Worm (Caenorhabditis elegans) whole organism, late embryonic: Measurements from ENCODE around the gene ark-1.

Experiments
- C08G9.2 ChIP-seq: sonication (generic microtip); optimal IDR thresholded peaks from 2 replicates; lab custom pipeline; 2016; ENCODE audit warnings: mild to moderate bottlenecking, missing genetic modification characterization, moderate library complexity, missing compliant biosample characterization
- F13H6.1 ChIP-seq: sonication (generic microtip); optimal IDR thresholded peaks from 2 replicates; lab custom pipeline; 2016; ENCODE audit warnings: missing genetic modification characterization, missing compliant biosample characterization
- K02D7.2 ChIP-seq: sonication (generic microtip); optimal IDR thresholded peaks from 2 replicates; lab custom pipeline; 2017; ENCODE audit warnings: mild to moderate bottlenecking, missing genetic modification characterization, missing compliant biosample characterization
- K09A11.1 ChIP-seq: sonication (generic microtip); optimal IDR thresholded peaks from 2 replicates; lab custom pipeline; 2017; ENCODE audit warnings: antibody characterized with exemption, mild to moderate bottlenecking, missing genetic modification characterization, missing compliant biosample characterization; ENCODE audit not compliant: insufficient read depth
- T23F11.4 ChIP-seq: fragments of 200-800 bp; sonication (Bioruptor generic); optimal IDR thresholded peaks from 2 replicates; lab custom pipeline; 2018; ENCODE audit warnings: mild to moderate bottlenecking, missing genetic modification characterization, missing compliant biosample characterization
- Y22D7AL.16 ChIP-seq: sonication (generic microtip); optimal IDR thresholded peaks from 2 replicates; lab custom pipeline; 2016; ENCODE audit warnings: missing genetic modification characterization, missing compliant biosample characterization
- ahr-1 ChIP-seq: sonication (generic microtip); optimal IDR thresholded peaks from 2 replicates; lab custom pipeline; 2016; ENCODE audit warnings: missing genetic modification characterization, missing compliant biosample characterization
- ama-1 ChIP-seq: fragments of 150-350 bp; optimal IDR thresholded peaks from 2 replicates; lab custom pipeline; 2014
- ceh-18 ChIP-seq: sonication (generic microtip); optimal IDR thresholded peaks from 2 replicates; lab custom pipeline; 2016; ENCODE audit warnings: missing genetic modification characterization, missing compliant biosample characterization
- ceh-22 ChIP-seq: sonication (generic microtip); optimal IDR thresholded peaks from 2 replicates; lab custom pipeline; 2017; ENCODE audit warnings: missing biosample characterization, missing genetic modification characterization
- ceh-30 ChIP-seq: fragments of 150-350 bp; optimal IDR thresholded peaks from 2 replicates; lab custom pipeline; 2014; ENCODE audit warnings: missing biosample characterization, missing genetic modification characterization
- ceh-31 ChIP-seq: sonication (generic microtip); optimal IDR thresholded peaks from 2 replicates; lab custom pipeline; 2016; ENCODE audit warnings: missing genetic modification characterization, missing compliant biosample characterization
- ceh-45 ChIP-seq: fragments of 200-800 bp; sonication (Bioruptor generic); IDR thresholded peaks from 2 replicates; pipeline ENCODE4 v1.3.6; 2022; ENCODE audit warnings: missing genetic modification reagents, missing genetic modification characterization, missing compliant biosample characterization
- ceh-48 ChIP-seq: sonication (generic microtip); optimal IDR thresholded peaks from 2 replicates; lab custom pipeline; 2016; ENCODE audit warnings: missing genetic modification characterization, inconsistent platforms, missing compliant biosample characterization
- ceh-6 ChIP-seq: fragments of 200-800 bp; sonication (Bioruptor generic); optimal IDR thresholded peaks from 2 replicates; lab custom pipeline; 2018; ENCODE audit warnings: mild to moderate bottlenecking, missing genetic modification characterization, missing compliant biosample characterization
- ceh-9 ChIP-seq: sonication (generic microtip); optimal IDR thresholded peaks from 2 replicates; lab custom pipeline; 2016; ENCODE audit warnings: mild to moderate bottlenecking, missing genetic modification characterization, inconsistent platforms, missing compliant biosample characterization
- che-1 ChIP-seq: sonication (generic microtip); optimal IDR thresholded peaks from 2 replicates; lab custom pipeline; 2016; ENCODE audit warnings: mild to moderate bottlenecking, missing genetic modification characterization, missing compliant biosample characterization
- dmd-4 ChIP-seq: sonication (generic microtip); optimal IDR thresholded peaks from 2 replicates; lab custom pipeline; 2016; ENCODE audit warnings: borderline replicate concordance, missing genetic modification characterization, missing compliant biosample characterization
- elt-4 ChIP-seq: sonication (generic microtip); optimal IDR thresholded peaks from 2 replicates; lab custom pipeline; 2016; ENCODE audit warnings: missing genetic modification characterization, missing compliant biosample characterization
- fax-1 ChIP-seq: sonication (generic microtip); optimal IDR thresholded peaks from 2 replicates; lab custom pipeline; 2016; ENCODE audit warnings: missing genotype, missing genetic modification characterization, missing compliant biosample characterization
- fkh-10 ChIP-seq: fragments of 150-350 bp; optimal IDR thresholded peaks from 2 replicates; lab custom pipeline; 2014; ENCODE audit warnings: missing biosample characterization, missing genetic modification reagents, missing genetic modification characterization
- fkh-6 ChIP-seq: sonication (generic microtip); optimal IDR thresholded peaks from 2 replicates; lab custom pipeline; 2016; ENCODE audit warnings: missing genetic modification characterization, missing compliant biosample characterization
- hlh-13 ChIP-seq: fragments of 200-800 bp; sonication (Bioruptor generic); optimal IDR thresholded peaks from 2 replicates; lab custom pipeline; 2018; ENCODE audit warnings: mild to moderate bottlenecking, missing genetic modification characterization, missing compliant biosample characterization
- hlh-15 ChIP-seq: sonication (generic microtip); optimal IDR thresholded peaks from 2 replicates; lab custom pipeline; 2016; ENCODE audit warnings: missing genetic modification characterization, missing compliant biosample characterization
- hlh-30 ChIP-seq: sonication (generic microtip); optimal IDR thresholded peaks from 2 replicates; lab custom pipeline; 2017; ENCODE audit warnings: antibody characterized with exemption, missing genetic modification characterization, missing compliant biosample characterization; ENCODE audit not compliant: insufficient read depth
- hlh-8 ChIP-seq: sonication (generic microtip); optimal IDR thresholded peaks from 2 replicates; lab custom pipeline; 2016; ENCODE audit warnings: missing genotype, missing genetic modification characterization, missing compliant biosample characterization
- lim-6 ChIP-seq: sonication (generic microtip); optimal IDR thresholded peaks from 2 replicates; lab custom pipeline; 2016; ENCODE audit warnings: missing genetic modification characterization, missing compliant biosample characterization
- lin-11 ChIP-seq: fragments of 200-800 bp; sonication (Bioruptor generic); optimal IDR thresholded peaks from 2 replicates; lab custom pipeline; 2018; ENCODE audit warnings: mild to moderate bottlenecking, missing genetic modification characterization, missing compliant biosample characterization
- madf-2 ChIP-seq: sonication (generic microtip); optimal IDR thresholded peaks from 2 replicates; lab custom pipeline; 2017; ENCODE audit warnings: missing genetic modification characterization, missing compliant biosample characterization
- mec-3 ChIP-seq: sonication (generic microtip); optimal IDR thresholded peaks from 2 replicates; lab custom pipeline; 2016; ENCODE audit warnings: borderline replicate concordance, missing genetic modification characterization, missing compliant biosample characterization
- nfya-1 ChIP-seq: sonication (generic microtip); optimal IDR thresholded peaks from 2 replicates; lab custom pipeline; 2017; ENCODE audit warnings: missing genetic modification characterization, mild to moderate bottlenecking, missing compliant biosample characterization, antibody characterized with exemption, moderate library complexity
- nhr-11 ChIP-seq: fragments of 150-350 bp; optimal IDR thresholded peaks from 2 replicates; lab custom pipeline; 2014; ENCODE audit warnings: missing biosample characterization, missing genetic modification characterization
- nhr-232 ChIP-seq: sonication (generic microtip); optimal IDR thresholded peaks from 2 replicates; lab custom pipeline; 2016; ENCODE audit warnings: missing genetic modification characterization, missing compliant biosample characterization
- npax-4 ChIP-seq: sonication (generic microtip); optimal IDR thresholded peaks from 2 replicates; lab custom pipeline; 2016; ENCODE audit warnings: missing genetic modification characterization, missing compliant biosample characterization
- odd-2 ChIP-seq: sonication (generic microtip); optimal IDR thresholded peaks from 2 replicates; lab custom pipeline; 2017; ENCODE audit warnings: antibody characterized with exemption, mild to moderate bottlenecking, missing genetic modification characterization, missing compliant biosample characterization
- pha-4 ChIP-seq: fragments of 150-350 bp; optimal IDR thresholded peaks from 2 replicates; lab custom pipeline; 2018; ENCODE audit warnings: missing biosample characterization, missing genetic modification reagents, missing genetic modification characterization
- pqm-1 ChIP-seq: sonication (generic microtip); optimal IDR thresholded peaks from 2 replicates; lab custom pipeline; 2016; ENCODE audit warnings: missing genetic modification characterization, missing compliant biosample characterization
- ref-2 ChIP-seq: sonication (generic microtip); optimal IDR thresholded peaks from 2 replicates; lab custom pipeline; 2016; ENCODE audit warnings: missing genetic modification characterization, missing compliant biosample characterization
- rnt-1 ChIP-seq: sonication (generic microtip); optimal IDR thresholded peaks from 2 replicates; lab custom pipeline; 2016; ENCODE audit warnings: missing genetic modification characterization, missing compliant biosample characterization
- sdc-2 ChIP-seq: sonication (generic microtip); optimal IDR thresholded peaks from 2 replicates; lab custom pipeline; 2016; ENCODE audit warnings: missing genotype, missing genetic modification characterization, missing compliant biosample characterization
- sox-2 ChIP-seq: fragments of 200-800 bp; sonication (Bioruptor generic); IDR thresholded peaks from 2 replicates; pipeline ENCODE4 v1.3.6; 2022; ENCODE audit warnings: missing genetic modification reagents, missing genetic modification characterization, missing compliant biosample characterization
- sox-4 ChIP-seq: sonication (generic microtip); optimal IDR thresholded peaks from 2 replicates; lab custom pipeline; 2017; ENCODE audit warnings: mild to moderate bottlenecking, missing genetic modification characterization, inconsistent platforms, missing compliant biosample characterization
- ttx-3 ChIP-seq: sonication (generic microtip); optimal IDR thresholded peaks from 2 replicates; lab custom pipeline; 2016; ENCODE audit warnings: missing genetic modification reagents, missing genetic modification characterization, missing compliant biosample characterization
- unc-3 ChIP-seq, 2 experiments: fragments of 200-800 bp in 1 of 2; sonication (Bioruptor generic) in 1 of 2; sonication (generic microtip) in 1 of 2; conservative IDR thresholded peaks in 1 of 2; optimal IDR thresholded peaks in 1 of 2; 2 replicates each; pipeline versions ENCODE4 v1.3.6 to Lab custom; 2016 to 2022; ENCODE audit warnings: missing compliant biosample characterization in 2 of 2, missing genetic modification characterization in 2 of 2, missing genetic modification reagents in 1 of 2
- unc-86 ChIP-seq: sonication (generic microtip); optimal IDR thresholded peaks from 2 replicates; lab custom pipeline; 2016; ENCODE audit warnings: missing genetic modification characterization, missing compliant biosample characterization
- zip-5 ChIP-seq: sonication (generic microtip); optimal IDR thresholded peaks from 2 replicates; lab custom pipeline; 2016; ENCODE audit warnings: missing genetic modification characterization, missing compliant biosample characterization

The ark-1 gene

DNA sequence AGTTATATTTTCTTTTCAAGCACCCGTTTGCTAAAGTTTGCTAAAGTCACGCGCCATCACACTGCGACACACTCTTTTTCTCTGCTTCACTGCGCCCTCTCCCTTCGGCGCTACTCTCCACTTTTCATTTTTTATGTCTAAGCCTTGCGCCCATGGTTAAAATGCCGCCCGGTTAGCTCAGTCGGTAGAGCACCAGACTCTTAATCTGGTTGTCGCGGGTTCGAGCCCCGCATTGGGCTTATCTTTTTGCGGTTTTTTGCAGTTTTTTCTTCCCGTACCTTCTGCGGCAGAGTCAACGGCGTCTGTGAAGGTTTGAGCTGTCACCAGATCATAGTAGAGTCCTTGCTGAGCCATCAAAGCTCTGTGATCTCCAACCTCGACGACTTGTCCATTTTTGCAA is 36.2 kb downstream of the ark-1 start (continued):
- TF ChIP-seq che-1 (peak; percentile 66), ceh-45 (peak; percentile 92), Y22D7AL.16 (tag; lab: Kevin White, UChicago) (peak; percentile 66), pha-4 (tag; lab: Kevin White, UChicago) (no peak), hlh-8 (tag; lab: Kevin White, UChicago) (peak; percentile 41), lin-11 (tag; lab: Kevin White, UChicago) (peak; percentile 59), ceh-30 (tag; lab: Kevin White, UChicago) (no peak), dmd-4 (tag; lab: Kevin White, UChicago) (peak; percentile 31), lim-6 (no peak), ahr-1 (tag; lab: Kevin White, UChicago) (no peak), elt-4 (no peak), ttx-3 (tag; lab: Kevin White, UChicago) (no peak), hlh-30 (peak; percentile 83), npax-4 (tag; lab: Kevin White, UChicago) (peak; percentile 54), nfya-1 (tag; lab: Kevin White, UChicago) (peak; percentile 57), nhr-11 (tag; lab: Kevin White, UChicago) (no peak), pqm-1 (tag; lab: Kevin White, UChicago) (peak; percentile 90), mec-3 (tag; lab: Kevin White, UChicago) (peak; percentile 50), T23F11.4 (GFP tag; lab: Kevin White, UChicago) (peak; percentile 74), zip-5 (tag; lab: Kevin White, UChicago) (peak; percentile 79), hlh-15 (tag; lab: Kevin White, UChicago) (peak; percentile 25), sdc-2 (peak; percentile 57), unc-86 (peak; percentile 0), madf-2 (tag; lab: Kevin White, UChicago) (peak; percentile 38), ceh-9 (peak; percentile 59), ceh-18 (tag; lab: Kevin White, UChicago) (peak; percentile 87), hlh-13 (GFP tag; lab: Kevin White, UChicago) (peak; percentile 66), F13H6.1 (tag; lab: Kevin White, UChicago) (peak; percentile 83), ceh-48 (tag; lab: Kevin White, UChicago) (peak; percentile 34), ceh-6 (peak; percentile 69), fkh-6 (tag; lab: Kevin White, UChicago) (peak; percentile 68), fkh-10 (GFP tag; lab: Kevin White, UChicago) (no peak), ceh-22 (tag; lab: Kevin White, UChicago) (no peak), ama-1 (no peak), unc-3 (GFP tag; conservative IDR thresholded peaks at IDR 0.05; lab: Robert Waterston, UW) (peak; percentile 67; the same call in 1 of the 2 replicates), unc-3 (tag; optimal IDR thresholded peaks at IDR 0.05; lab: Kevin White, UChicago) (peak; percentile 54), fax-1 (peak; percentile 57), sox-2 (GFP tag; lab: Robert Waterston, UW) (no peak), ref-2 (tag; lab: Kevin White, UChicago) (peak; percentile 47)

ce11 chrIV:12590373-12590772 is 40.4 kb downstream of the ark-1 start, which contains the start of gene cul-6:
Gene cul-6, minus strand, starts transcription at chrIV:12590451.
- TF ChIP-seq Y22D7AL.16 (tag; lab: Kevin White, UChicago) (no peak), rnt-1 (tag; lab: Kevin White, UChicago) (no peak), lin-11 (tag; lab: Kevin White, UChicago) (no peak), sox-4 (tag; lab: Kevin White, UChicago) (no peak), hlh-8 (tag; lab: Kevin White, UChicago) (no peak), che-1 (no peak), ceh-31 (tag; lab: Kevin White, UChicago) (no peak), nhr-232 (tag; lab: Kevin White, UChicago) (no peak), T23F11.4 (GFP tag; lab: Kevin White, UChicago) (no peak), C08G9.2 (tag; lab: Kevin White, UChicago) (no peak), ceh-6 (no peak), K09A11.1 (tag; lab: Kevin White, UChicago) (no peak), odd-2 (tag; lab: Kevin White, UChicago) (no peak), K02D7.2 (tag; lab: Kevin White, UChicago) (no peak), mec-3 (tag; lab: Kevin White, UChicago) (no peak), fkh-6 (tag; lab: Kevin White, UChicago) (no peak), ceh-9 (no peak)
